1 fruit fly cellular context compared by ENCODE assay signal in the genomic region with DNA sequence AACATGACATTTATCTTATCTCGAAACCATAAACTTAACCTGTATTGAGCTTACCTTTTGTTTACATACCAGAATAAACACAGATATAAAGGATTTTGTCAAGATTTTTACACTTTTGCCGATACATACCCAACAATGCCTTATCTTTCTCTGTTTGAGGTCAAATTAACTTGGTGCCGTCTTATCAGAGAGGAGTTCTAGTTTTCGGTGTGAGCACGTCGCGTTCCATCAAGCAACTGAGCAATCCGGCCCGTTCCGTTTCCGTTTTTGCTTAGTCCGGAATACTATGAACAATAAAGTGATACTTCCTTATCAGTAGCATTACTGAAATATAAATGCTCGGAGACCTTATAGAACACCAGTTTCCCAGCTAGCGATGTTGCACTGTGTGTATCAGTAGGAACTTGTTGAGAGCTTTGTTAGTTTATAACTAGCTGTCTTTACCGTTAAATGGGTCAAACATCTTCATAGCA.
TF ChIP-seq lines count a peak whose summit lies in the region.

Gene Galk, minus strand, starts transcription at position 244 of the 473 bp plus-strand sequence.

TF ChIP-seq in whole organism, embryonic, 481 proteins besides CTCF, POLR2A, EP300 and RAD21 (continued from another document and continues in another):
- peak; percentile 69 for TF ChIP-seq CG15269 (tag; optimal IDR thresholded peaks at IDR 0.05; lab: Kevin White, UChicago)
- TF ChIP-seq TFAM (GFP tag; optimal IDR thresholded peaks at IDR 0.05; lab: Kevin White, UChicago): no peak
- no peak for TF ChIP-seq CG6791 (GFP tag; IDR thresholded peaks at IDR 0.05; lab: Robert Waterston, UW; ENCODE audit: partially characterized antibody)
- TF ChIP-seq Nf-YB (GFP tag; optimal IDR thresholded peaks at IDR 0.05; lab: Kevin White, UChicago): no peak
- peak; percentile 26 for TF ChIP-seq CG1529 (GFP tag; optimal IDR thresholded peaks at IDR 0.05; lab: Kevin White, UChicago)
- peak; percentile 62; the same call in 1 of the 3 replicates for TF ChIP-seq ken (GFP tag; IDR thresholded peaks at IDR 0.05; lab: Robert Waterston, UW)
- TF ChIP-seq dan (GFP tag; IDR thresholded peaks at IDR 0.05; lab: Robert Waterston, UW): no peak
- peak; percentile 72 for TF ChIP-seq CG12071 (GFP tag; optimal IDR thresholded peaks at IDR 0.05; lab: Kevin White, UChicago)
- peak; percentile 27 for TF ChIP-seq CG8944 (GFP tag; optimal IDR thresholded peaks at IDR 0.05; lab: Kevin White, UChicago)
- TF ChIP-seq run (tag; optimal IDR thresholded peaks at IDR 0.05; lab: Kevin White, UChicago): peak; percentile 60
- TF ChIP-seq CHES-1-like (GFP tag; optimal IDR thresholded peaks at IDR 0.05; lab: Kevin White, UChicago): peak; percentile 58
- peak; percentile 53; the same call in 2 of the 3 replicates for TF ChIP-seq zfh1 (GFP tag; IDR thresholded peaks at IDR 0.05; lab: Robert Waterston, UW)
- no peak for TF ChIP-seq cato (GFP tag; optimal IDR thresholded peaks at IDR 0.05; lab: Kevin White, UChicago; ENCODE audit: borderline replicate concordance)
- TF ChIP-seq Med (GFP tag; lab: Kevin White, UChicago): peak; percentile 94
- peak; percentile 50 for TF ChIP-seq tin (GFP tag; optimal IDR thresholded peaks at IDR 0.05; lab: Kevin White, UChicago)
- peak; percentile 62 for TF ChIP-seq odd (GFP tag; optimal IDR thresholded peaks at IDR 0.05; lab: Kevin White, UChicago)
- peak in 1 of 2 experiments; percentile 4 for TF ChIP-seq chif (GFP tag; optimal IDR thresholded peaks at IDR 0.05; lab: Kevin White, UChicago)
- peak; percentile 56 for TF ChIP-seq zfh2 (GFP tag; optimal IDR thresholded peaks at IDR 0.05; lab: Kevin White, UChicago)
- 0 out of 2 replicates have a peak, but pooled peaks have one; percentile 27 for TF ChIP-seq CG31441 (GFP tag; IDR thresholded peaks at IDR 0.05; lab: Robert Waterston, UW)
- no peak for TF ChIP-seq prd (optimal IDR thresholded peaks at IDR 0.05; lab: Kevin White, UChicago)
- TF ChIP-seq prd (GFP tag; IDR thresholded peaks at IDR 0.05; lab: Robert Waterston, UW): peak; percentile 68
- peak; percentile 65 for TF ChIP-seq her (GFP tag; optimal IDR thresholded peaks at IDR 0.05; lab: Kevin White, UChicago)
- TF ChIP-seq CG8765 (GFP tag; IDR thresholded peaks at IDR 0.05; lab: Robert Waterston, UW): no peak
- TF ChIP-seq Hey (tag; optimal IDR thresholded peaks at IDR 0.05; lab: Kevin White, UChicago): peak; percentile 11
- TF ChIP-seq HmgZ (tag; optimal IDR thresholded peaks at IDR 0.05; lab: Kevin White, UChicago): peak; percentile 77
- TF ChIP-seq C15 (GFP tag; IDR thresholded peaks at IDR 0.05; lab: Robert Waterston, UW): 0 out of 3 replicates have a peak, but pooled peaks have one; percentile 57
- TF ChIP-seq CG12942 (GFP tag; optimal IDR thresholded peaks at IDR 0.05; lab: Kevin White, UChicago): peak; percentile 11
- TF ChIP-seq kah (GFP tag; optimal IDR thresholded peaks at IDR 0.05; lab: Kevin White, UChicago): peak; percentile 30
- TF ChIP-seq CG1792 (GFP tag; optimal IDR thresholded peaks at IDR 0.05; lab: Kevin White, UChicago): peak; percentile 46
- TF ChIP-seq shn (GFP tag; optimal IDR thresholded peaks at IDR 0.05; lab: Kevin White, UChicago): peak; percentile 55
- peak; percentile 24 for TF ChIP-seq CG7786 (GFP tag; optimal IDR thresholded peaks at IDR 0.05; lab: Kevin White, UChicago)
- TF ChIP-seq CG4617 (GFP tag; optimal IDR thresholded peaks at IDR 0.05; lab: Kevin White, UChicago; ENCODE audit: borderline replicate concordance): no peak
- TF ChIP-seq CG12299 (tag; optimal IDR thresholded peaks at IDR 0.05; lab: Kevin White, UChicago): peak; percentile 48
- peak; percentile 53; the same call in 1 of the 3 replicates for TF ChIP-seq Aef1 (GFP tag; IDR thresholded peaks at IDR 0.05; lab: Robert Waterston, UW)
- peak; percentile 48 for TF ChIP-seq bab2 (GFP tag; optimal IDR thresholded peaks at IDR 0.05; lab: Kevin White, UChicago)
- peak; percentile 16 for TF ChIP-seq vfl (GFP tag; optimal IDR thresholded peaks at IDR 0.05; lab: Kevin White, UChicago)
- peak; percentile 66 for TF ChIP-seq CG10431 (GFP tag; optimal IDR thresholded peaks at IDR 0.05; lab: Kevin White, UChicago)
- TF ChIP-seq unpg (GFP tag; optimal IDR thresholded peaks at IDR 0.05; lab: Kevin White, UChicago): peak; percentile 48
- no peak for TF ChIP-seq fd102C (GFP tag; optimal IDR thresholded peaks at IDR 0.05; lab: Kevin White, UChicago)
- no peak for TF ChIP-seq bbx (GFP tag; IDR thresholded peaks at IDR 0.05; lab: Robert Waterston, UW; ENCODE audit: partially characterized antibody)
- TF ChIP-seq pho (GFP tag; optimal IDR thresholded peaks at IDR 0.05; lab: Kevin White, UChicago): peak; percentile 36
- peak; percentile 4; the same call in 1 of the 2 replicates for TF ChIP-seq Ravus (GFP tag; IDR thresholded peaks at IDR 0.05; lab: Robert Waterston, UW)
- peak; percentile 55 for TF ChIP-seq CG17359 (tag; optimal IDR thresholded peaks at IDR 0.05; lab: Kevin White, UChicago)
- TF ChIP-seq peb (GFP tag; IDR thresholded peaks at IDR 0.05; lab: Robert Waterston, UW): no peak
- peak; percentile 43 for TF ChIP-seq grn (GFP tag; optimal IDR thresholded peaks at IDR 0.05; lab: Kevin White, UChicago)
- TF ChIP-seq sug (tag; optimal IDR thresholded peaks at IDR 0.05; lab: Kevin White, UChicago): peak; percentile 79
- TF ChIP-seq CG9932 (GFP tag; IDR thresholded peaks at IDR 0.05; lab: Robert Waterston, UW): peak; percentile 87
- TF ChIP-seq lov (optimal IDR thresholded peaks at IDR 0.05; lab: Kevin White, UChicago): no peak
- 0 out of 3 replicates have a peak, but pooled peaks have one; percentile 57 for TF ChIP-seq lov (GFP tag; IDR thresholded peaks at IDR 0.05; lab: Robert Waterston, UW)
- no peak for TF ChIP-seq Deaf1 (tag; optimal IDR thresholded peaks at IDR 0.05; lab: Kevin White, UChicago)
- TF ChIP-seq GATAe (GFP tag; conservative IDR thresholded peaks at IDR 0.05; lab: Robert Waterston, UW): peak; percentile 91
- TF ChIP-seq ap (GFP tag; IDR thresholded peaks at IDR 0.05; lab: Robert Waterston, UW): 0 out of 2 replicates have a peak, but pooled peaks have one; percentile 24
- peak; percentile 37 for TF ChIP-seq CG4854 (GFP tag; optimal IDR thresholded peaks at IDR 0.05; lab: Kevin White, UChicago)
- TF ChIP-seq toy (GFP tag; IDR thresholded peaks at IDR 0.05; lab: Robert Waterston, UW): no peak
- TF ChIP-seq CG16779 (GFP tag; IDR thresholded peaks at IDR 0.05; lab: Robert Waterston, UW): peak; percentile 86
- peak; percentile 65 for TF ChIP-seq sens (GFP tag; lab: Kevin White, UChicago)
- TF ChIP-seq CG3838 (GFP tag; optimal IDR thresholded peaks at IDR 0.05; lab: Kevin White, UChicago): peak; percentile 16
- peak; percentile 83 for TF ChIP-seq fd64A (GFP tag; optimal IDR thresholded peaks at IDR 0.05; lab: Kevin White, UChicago)
- TF ChIP-seq Rfx (GFP tag; IDR thresholded peaks at IDR 0.05; lab: Robert Waterston, UW): peak; percentile 93
- TF ChIP-seq chm (GFP tag; IDR thresholded peaks at IDR 0.05; lab: Robert Waterston, UW): 0 out of 2 replicates have a peak, but pooled peaks have one; percentile 60
- TF ChIP-seq CG12219 (GFP tag; optimal IDR thresholded peaks at IDR 0.05; lab: Kevin White, UChicago): peak; percentile 62
- TF ChIP-seq CG3163 (GFP tag; optimal IDR thresholded peaks at IDR 0.05; lab: Kevin White, UChicago): peak; percentile 5
- peak; percentile 56 for TF ChIP-seq HLH54F (GFP tag; optimal IDR thresholded peaks at IDR 0.05; lab: Kevin White, UChicago)
- TF ChIP-seq Blimp-1 (GFP tag; optimal IDR thresholded peaks at IDR 0.05; lab: Kevin White, UChicago): peak; percentile 38
- TF ChIP-seq ttk (GFP tag; IDR thresholded peaks at IDR 0.05; lab: Robert Waterston, UW): peak; percentile 36; the same call in 1 of the 2 replicates
- TF ChIP-seq aop (GFP tag; IDR thresholded peaks at IDR 0.05; lab: Robert Waterston, UW): peak; percentile 74; the same call in 1 of the 2 replicates
- TF ChIP-seq CG18599 (GFP tag; optimal IDR thresholded peaks at IDR 0.05; lab: Kevin White, UChicago): peak; percentile 85
- no peak for TF ChIP-seq D19B (GFP tag; optimal IDR thresholded peaks at IDR 0.05; lab: Kevin White, UChicago)
- peak; percentile 12 for TF ChIP-seq chn (GFP tag; optimal IDR thresholded peaks at IDR 0.05; lab: Kevin White, UChicago)
- TF ChIP-seq Dbx (GFP tag; IDR thresholded peaks at IDR 0.05; lab: Robert Waterston, UW): peak; percentile 75; the same call in 2 of the 3 replicates
- TF ChIP-seq lola (GFP tag; optimal IDR thresholded peaks at IDR 0.05; lab: Kevin White, UChicago): no peak
- peak; percentile 63 for TF ChIP-seq nerfin-1 (tag; optimal IDR thresholded peaks at IDR 0.05; lab: Kevin White, UChicago)
- TF ChIP-seq CG7372 (GFP tag; IDR thresholded peaks at IDR 0.05; lab: Robert Waterston, UW): peak; percentile 54
- peak; percentile 44 for TF ChIP-seq MTF-1 (GFP tag; optimal IDR thresholded peaks at IDR 0.05; lab: Kevin White, UChicago; ENCODE audit: borderline replicate concordance)
- TF ChIP-seq corto (GFP tag; optimal IDR thresholded peaks at IDR 0.05; lab: Kevin White, UChicago): no peak
- peak; percentile 16 for TF ChIP-seq org-1 (GFP tag; optimal IDR thresholded peaks at IDR 0.05; lab: Kevin White, UChicago)
- peak; percentile 22 for TF ChIP-seq CG10654 (GFP tag; optimal IDR thresholded peaks at IDR 0.05; lab: Kevin White, UChicago)
- peak; percentile 40 for TF ChIP-seq CG9437 (GFP tag; optimal IDR thresholded peaks at IDR 0.05; lab: Kevin White, UChicago)
- TF ChIP-seq sqz (GFP tag; optimal IDR thresholded peaks at IDR 0.05; lab: Kevin White, UChicago): no peak
- peak; percentile 72 for TF ChIP-seq CG15514 (GFP tag; optimal IDR thresholded peaks at IDR 0.05; lab: Kevin White, UChicago)
- TF ChIP-seq CG11456 (GFP tag; IDR thresholded peaks at IDR 0.05; lab: Robert Waterston, UW): peak; percentile 90
- TF ChIP-seq CG11504 (tag; optimal IDR thresholded peaks at IDR 0.05; lab: Kevin White, UChicago): peak; percentile 36
- peak; percentile 49 for TF ChIP-seq CG3281 (GFP tag; optimal IDR thresholded peaks at IDR 0.05; lab: Kevin White, UChicago)
- TF ChIP-seq CG8281 (tag; optimal IDR thresholded peaks at IDR 0.05; lab: Kevin White, UChicago): peak; percentile 42
- TF ChIP-seq Nf-YC (tag; optimal IDR thresholded peaks at IDR 0.05; lab: Kevin White, UChicago): peak; percentile 5
- peak; percentile 23 for TF ChIP-seq CG9876 (GFP tag; optimal IDR thresholded peaks at IDR 0.05; lab: Kevin White, UChicago)
- peak; percentile 65 for TF ChIP-seq onecut (GFP tag; IDR thresholded peaks at IDR 0.05; lab: Robert Waterston, UW)
- TF ChIP-seq Antp (GFP tag; optimal IDR thresholded peaks at IDR 0.05; lab: Kevin White, UChicago): peak; percentile 64
- no peak for TF ChIP-seq NK7.1 (GFP tag; optimal IDR thresholded peaks at IDR 0.05; lab: Kevin White, UChicago)
- TF ChIP-seq CG10959 (GFP tag; IDR thresholded peaks at IDR 0.05; lab: Robert Waterston, UW): peak; percentile 30; the same call in 1 of the 2 replicates
- TF ChIP-seq lilli (GFP tag; optimal IDR thresholded peaks at IDR 0.05; lab: Kevin White, UChicago): peak; percentile 73
- TF ChIP-seq E2f1 (GFP tag; IDR thresholded peaks at IDR 0.05; lab: Robert Waterston, UW): peak; percentile 71
- peak; percentile 46; the same call in 1 of the 2 replicates for TF ChIP-seq CG14014 (GFP tag; IDR thresholded peaks at IDR 0.05; lab: Robert Waterston, UW)
- TF ChIP-seq Hr51 (GFP tag; optimal IDR thresholded peaks at IDR 0.05; lab: Kevin White, UChicago): peak in 1 of 2 experiments; percentile 25
- TF ChIP-seq CG7963 (GFP tag; IDR thresholded peaks at IDR 0.05; lab: Robert Waterston, UW; ENCODE audit: partially characterized antibody): no peak
- peak; percentile 42 for TF ChIP-seq scrt (GFP tag; optimal IDR thresholded peaks at IDR 0.05; lab: Kevin White, UChicago)
- peak; percentile 60 for TF ChIP-seq CG11398 (GFP tag; optimal IDR thresholded peaks at IDR 0.05; lab: Kevin White, UChicago)
- peak; percentile 53 for TF ChIP-seq CG4707 (GFP tag; optimal IDR thresholded peaks at IDR 0.05; lab: Kevin White, UChicago)
- no peak for TF ChIP-seq CG4360 (GFP tag; IDR thresholded peaks at IDR 0.05; lab: Robert Waterston, UW)
- peak; percentile 44 for TF ChIP-seq gcm (GFP tag; optimal IDR thresholded peaks at IDR 0.05; lab: Kevin White, UChicago)
- TF ChIP-seq CG9817 (tag; optimal IDR thresholded peaks at IDR 0.05; lab: Kevin White, UChicago): peak; percentile 52
- TF ChIP-seq tll (GFP tag; optimal IDR thresholded peaks at IDR 0.05; lab: Kevin White, UChicago): no peak
- no peak for TF ChIP-seq D (optimal IDR thresholded peaks at IDR 0.05; lab: Kevin White, UChicago)
- peak; percentile 1 for TF ChIP-seq D (GFP tag; optimal IDR thresholded peaks at IDR 0.05; lab: Kevin White, UChicago)
- TF ChIP-seq kni (GFP tag; optimal IDR thresholded peaks at IDR 0.05; lab: Kevin White, UChicago): peak; percentile 75
- peak; percentile 24 for TF ChIP-seq fd3F (GFP tag; optimal IDR thresholded peaks at IDR 0.05; lab: Kevin White, UChicago)
- peak; percentile 61; the same call in 1 of the 2 replicates for TF ChIP-seq stc (GFP tag; IDR thresholded peaks at IDR 0.05; lab: Robert Waterston, UW)
- peak; percentile 31; the same call in 1 of the 2 replicates for TF ChIP-seq HLH3B (GFP tag; IDR thresholded peaks at IDR 0.05; lab: Robert Waterston, UW)
- peak; percentile 18 for TF ChIP-seq repo (GFP tag; optimal IDR thresholded peaks at IDR 0.05; lab: Kevin White, UChicago)
- peak; percentile 46; the same call in 1 of the 2 replicates for TF ChIP-seq CG11085 (GFP tag; IDR thresholded peaks at IDR 0.05; lab: Robert Waterston, UW)
- TF ChIP-seq CG12236 (GFP tag; optimal IDR thresholded peaks at IDR 0.05; lab: Kevin White, UChicago): no peak
- TF ChIP-seq crp (GFP tag; optimal IDR thresholded peaks at IDR 0.05; lab: Kevin White, UChicago): no peak
- no peak for TF ChIP-seq sna (GFP tag; IDR thresholded peaks at IDR 0.05; lab: Robert Waterston, UW; ENCODE audit: partially characterized antibody)
- TF ChIP-seq Asciz (GFP tag; optimal IDR thresholded peaks at IDR 0.05; lab: Kevin White, UChicago): peak; percentile 74
- TF ChIP-seq salm (tag; optimal IDR thresholded peaks at IDR 0.05; lab: Kevin White, UChicago): peak; percentile 65
- peak; percentile 92 for TF ChIP-seq row (GFP tag; IDR thresholded peaks at IDR 0.05; lab: Robert Waterston, UW)
- TF ChIP-seq CG5180 (GFP tag; optimal IDR thresholded peaks at IDR 0.05; lab: Kevin White, UChicago): peak; percentile 45
- TF ChIP-seq B-H1 (GFP tag; IDR thresholded peaks at IDR 0.05; lab: Robert Waterston, UW): peak; percentile 58
- TF ChIP-seq CG8290 (GFP tag; optimal IDR thresholded peaks at IDR 0.05; lab: Kevin White, UChicago): no peak
- TF ChIP-seq CG8290 (tag; optimal IDR thresholded peaks at IDR 0.05; lab: Kevin White, UChicago): peak in 1 of 2 experiments; percentile 93
- TF ChIP-seq CG13894 (tag; optimal IDR thresholded peaks at IDR 0.05; lab: Kevin White, UChicago): peak; percentile 56
- TF ChIP-seq Meics (GFP tag; optimal IDR thresholded peaks at IDR 0.05; lab: Kevin White, UChicago): peak; percentile 77
